Fruit fly (Drosophila melanogaster): ENCODE data around the gene Roc1a.
A peak's percentile ranks its signal among the peaks of the same experiment; 100 is the strongest.

The Roc1a gene

dm6 chrX:635495-636142, 11.5 kb upstream of the Roc1a start, which contains the start of gene Dredd (continued):
- peak; percentile 38 for TF ChIP-seq lilli (GFP tag; optimal IDR thresholded peaks at IDR 0.05)
- no peak for TF ChIP-seq CG6272 (GFP tag; IDR thresholded peaks at IDR 0.05)
- no peak for TF ChIP-seq otp (GFP tag; IDR thresholded peaks at IDR 0.05)
- TF ChIP-seq CG6813 (GFP tag; optimal IDR thresholded peaks at IDR 0.05), result no peak
- no peak for TF ChIP-seq C15 (GFP tag; IDR thresholded peaks at IDR 0.05)
- TF ChIP-seq CG17359 (tag; optimal IDR thresholded peaks at IDR 0.05), result peak; percentile 4
- TF ChIP-seq CG15011 (GFP tag; optimal IDR thresholded peaks at IDR 0.05), result no peak
- peak; percentile 40; the same call in 1 of the 2 replicates for TF ChIP-seq E2f2 (GFP tag; IDR thresholded peaks at IDR 0.05)
- TF ChIP-seq CG13894 (tag; optimal IDR thresholded peaks at IDR 0.05), result peak; percentile 22
- no peak for TF ChIP-seq chm (GFP tag; IDR thresholded peaks at IDR 0.05)
- TF ChIP-seq kah (GFP tag; optimal IDR thresholded peaks at IDR 0.05), result no peak
- peak; percentile 87 for TF ChIP-seq CG2116 (GFP tag; optimal IDR thresholded peaks at IDR 0.05)
- no peak for TF ChIP-seq yki (optimal IDR thresholded peaks at IDR 0.05)
- no peak for TF ChIP-seq onecut (GFP tag; IDR thresholded peaks at IDR 0.05)
- peak; percentile 44; the same call in 1 of the 2 replicates for TF ChIP-seq CG31441 (GFP tag; IDR thresholded peaks at IDR 0.05)
- TF ChIP-seq Dip3 (GFP tag; optimal IDR thresholded peaks at IDR 0.05), result no peak
- TF ChIP-seq Myb (GFP tag; optimal IDR thresholded peaks at IDR 0.05), result peak; percentile 24
- no peak for TF ChIP-seq NC2β (GFP tag; optimal IDR thresholded peaks at IDR 0.05)
- TF ChIP-seq Sox100B (GFP tag; optimal IDR thresholded peaks at IDR 0.05), result no peak
- TF ChIP-seq Optix (GFP tag; IDR thresholded peaks at IDR 0.05), result no peak
- TF ChIP-seq CG16779 (GFP tag; IDR thresholded peaks at IDR 0.05), result no peak
- TF ChIP-seq slp2 (GFP tag; optimal IDR thresholded peaks at IDR 0.05), result no peak
- no peak for TF ChIP-seq CG5180 (GFP tag; optimal IDR thresholded peaks at IDR 0.05)
- no peak for TF ChIP-seq Hr51 (GFP tag; optimal IDR thresholded peaks at IDR 0.05)
- TF ChIP-seq Hey (tag; optimal IDR thresholded peaks at IDR 0.05), result no peak
- no peak for TF ChIP-seq CG9215 (GFP tag; IDR thresholded peaks at IDR 0.05)
- no peak for TF ChIP-seq CG9817 (tag; optimal IDR thresholded peaks at IDR 0.05)
- TF ChIP-seq CG7987 (GFP tag; optimal IDR thresholded peaks at IDR 0.05), result no peak
- no peak for TF ChIP-seq Blimp-1 (GFP tag; optimal IDR thresholded peaks at IDR 0.05)
- TF ChIP-seq hbn (GFP tag; IDR thresholded peaks at IDR 0.05; ENCODE audit: partially characterized antibody), result peak; percentile 81
- no peak for TF ChIP-seq stc (GFP tag; IDR thresholded peaks at IDR 0.05)
- no peak for TF ChIP-seq tin (GFP tag; optimal IDR thresholded peaks at IDR 0.05)
- no peak for TF ChIP-seq CG7745 (tag; optimal IDR thresholded peaks at IDR 0.05)
- TF ChIP-seq CG1233 (GFP tag; optimal IDR thresholded peaks at IDR 0.05), result peak; percentile 24
- TF ChIP-seq tna (GFP tag; IDR thresholded peaks at IDR 0.05; ENCODE audit: partially characterized antibody), result peak; percentile 84
- TF ChIP-seq CG7786 (GFP tag; optimal IDR thresholded peaks at IDR 0.05), result no peak
- no peak for TF ChIP-seq CG6683 (GFP tag; optimal IDR thresholded peaks at IDR 0.05)
- no peak for TF ChIP-seq PHDP (tag; optimal IDR thresholded peaks at IDR 0.05)
- TF ChIP-seq CG34422 (GFP tag; IDR thresholded peaks at IDR 0.05), result no peak
- TF ChIP-seq lab (GFP tag; optimal IDR thresholded peaks at IDR 0.05), result peak; percentile 56
- peak; percentile 50 for TF ChIP-seq CG8290 (GFP tag; optimal IDR thresholded peaks at IDR 0.05)
- peak; percentile 35 to 48 for TF ChIP-seq CG8290 (tag; optimal IDR thresholded peaks at IDR 0.05)
- TF ChIP-seq dmrt11E (tag; optimal IDR thresholded peaks at IDR 0.05), result no peak
- no peak for TF ChIP-seq dan (GFP tag; IDR thresholded peaks at IDR 0.05)
- no peak for TF ChIP-seq Xrp1 (GFP tag; IDR thresholded peaks at IDR 0.05)
- peak; percentile 20 for TF ChIP-seq gro (GFP tag; optimal IDR thresholded peaks at IDR 0.05)
- no peak for TF ChIP-seq Nf-YC (tag; optimal IDR thresholded peaks at IDR 0.05)
- peak; percentile 33 for TF ChIP-seq lbe (GFP tag; optimal IDR thresholded peaks at IDR 0.05)
- no peak for TF ChIP-seq CG14965 (GFP tag; optimal IDR thresholded peaks at IDR 0.05; ENCODE audit: borderline replicate concordance)
- no peak for TF ChIP-seq Drgx (GFP tag; IDR thresholded peaks at IDR 0.05)
- TF ChIP-seq BtbVII (GFP tag; optimal IDR thresholded peaks at IDR 0.05), result peak; percentile 48
